Fruit fly (Drosophila melanogaster): ENCODE results near the gene colt.

The colt gene

DNA sequence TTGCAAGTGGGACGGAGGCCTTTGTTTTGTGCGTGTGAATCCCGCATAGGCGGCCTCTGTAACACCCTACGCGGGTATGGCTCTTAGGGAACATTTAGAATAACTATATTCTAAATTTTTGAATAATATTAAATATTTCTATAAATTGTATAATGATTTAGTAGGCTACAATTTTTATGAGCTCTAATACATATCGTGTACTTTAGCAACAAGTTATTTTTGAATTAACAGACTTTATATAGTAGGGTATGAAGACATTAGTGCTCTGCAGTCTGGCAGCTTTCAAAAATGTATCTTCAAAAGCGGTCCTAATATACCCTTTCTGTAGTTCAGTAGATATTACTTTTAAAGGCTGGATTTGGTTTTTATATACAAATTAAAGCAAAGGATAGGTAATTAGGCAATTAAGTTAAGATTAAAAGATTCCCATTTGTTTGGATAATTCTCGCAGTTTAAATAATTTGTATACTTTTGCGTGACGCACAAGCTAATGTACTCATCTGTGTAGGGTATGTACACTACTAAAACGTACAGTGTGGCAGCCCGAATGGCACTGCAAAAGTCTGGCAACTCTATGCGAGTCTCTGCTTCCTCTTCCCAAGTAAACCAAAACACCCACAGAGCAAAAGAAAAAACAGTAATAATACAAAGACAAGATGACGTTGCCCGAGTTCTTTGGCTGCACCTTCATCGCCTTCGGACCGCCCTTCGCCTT lies 4.1 kb downstream of the colt start, which contains the start of the genes Snx21 and aph-1 (continued):
- TF ChIP-seq CG30403 (GFP tag; optimal IDR thresholded peaks at IDR 0.05) (peak; percentile 95), run (tag; optimal IDR thresholded peaks at IDR 0.05) (peak; percentile 83), Neu2 (GFP tag; optimal IDR thresholded peaks at IDR 0.05; ENCODE audit: borderline replicate concordance) (peak; percentile 71), Sin3A (optimal IDR thresholded peaks at IDR 0.05) (peak; percentile 36), CG3407 (GFP tag; optimal IDR thresholded peaks at IDR 0.05) (peak; percentile 83), unc-4 (GFP tag; IDR thresholded peaks at IDR 0.05; ENCODE audit: partially characterized antibody) (no peak), Poxn (GFP tag; IDR thresholded peaks at IDR 0.05) (peak; percentile 54), CG1647 (GFP tag; optimal IDR thresholded peaks at IDR 0.05) (peak; percentile 81), Med (GFP tag) (peak; percentile 97), gsb-n (tag; optimal IDR thresholded peaks at IDR 0.05) (peak; percentile 90), Hr78 (GFP tag; optimal IDR thresholded peaks at IDR 0.05) (peak in 1 of 2 experiments; percentile 58), Dad (GFP tag; optimal IDR thresholded peaks at IDR 0.05) (peak; percentile 86), ttk (GFP tag; IDR thresholded peaks at IDR 0.05) (peak; percentile 74), CG10267 (tag; optimal IDR thresholded peaks at IDR 0.05) (peak; percentile 86), CG3065 (GFP tag; optimal IDR thresholded peaks at IDR 0.05) (peak; percentile 51), gcm2 (GFP tag; optimal IDR thresholded peaks at IDR 0.05) (peak; percentile 32), H15 (GFP tag; IDR thresholded peaks at IDR 0.05) (peak; percentile 57), CG12155 (GFP tag; optimal IDR thresholded peaks at IDR 0.05) (peak; percentile 84), CG32772 (GFP tag; IDR thresholded peaks at IDR 0.05) (peak; percentile 87; the same call in 1 of the 2 replicates), CG4404 (GFP tag; IDR thresholded peaks at IDR 0.05) (peak; percentile 87), z (GFP tag; IDR thresholded peaks at IDR 0.05) (peak; percentile 56; the same call in 1 of the 3 replicates), en (GFP tag; optimal IDR thresholded peaks at IDR 0.05) (peak; percentile 72), chif (GFP tag; optimal IDR thresholded peaks at IDR 0.05) (peak; percentile 76 to 91), peb (GFP tag; IDR thresholded peaks at IDR 0.05) (peak; percentile 81), Aef1 (GFP tag; IDR thresholded peaks at IDR 0.05) (peak; percentile 88), luna (GFP tag; optimal IDR thresholded peaks at IDR 0.05) (peak; percentile 76), CG9727 (GFP tag; optimal IDR thresholded peaks at IDR 0.05) (peak; percentile 92), slbo (GFP tag; IDR thresholded peaks at IDR 0.05) (peak; percentile 89), CG15011 (GFP tag; optimal IDR thresholded peaks at IDR 0.05) (peak; percentile 85), hbn (GFP tag; IDR thresholded peaks at IDR 0.05; ENCODE audit: partially characterized antibody) (no peak), fd64A (GFP tag; optimal IDR thresholded peaks at IDR 0.05) (peak; percentile 42), Pdp1 (GFP tag; optimal IDR thresholded peaks at IDR 0.05) (peak; percentile 78 to 91), Sox102F (GFP tag; optimal IDR thresholded peaks at IDR 0.05) (peak; percentile 92), crp (GFP tag; optimal IDR thresholded peaks at IDR 0.05) (peak in 1 of 2 experiments; percentile 54), emc (GFP tag; optimal IDR thresholded peaks at IDR 0.05) (peak; percentile 80), CG13894 (tag; optimal IDR thresholded peaks at IDR 0.05) (peak; percentile 92), shn (GFP tag; optimal IDR thresholded peaks at IDR 0.05) (peak; percentile 93), CG6791 (GFP tag; IDR thresholded peaks at IDR 0.05; ENCODE audit: partially characterized antibody) (no peak), CG10543 (GFP tag; optimal IDR thresholded peaks at IDR 0.05) (peak; percentile 95), Hey (tag; optimal IDR thresholded peaks at IDR 0.05) (peak; percentile 57), CG6175 (GFP tag; IDR thresholded peaks at IDR 0.05) (peak; percentile 60), maf-S (GFP tag; optimal IDR thresholded peaks at IDR 0.05) (peak; percentile 89), CG8478 (optimal IDR thresholded peaks at IDR 0.05) (no peak), Fer3 (tag; optimal IDR thresholded peaks at IDR 0.05) (peak; percentile 93), Dp (GFP tag; optimal IDR thresholded peaks at IDR 0.05) (no peak), CG4360 (GFP tag; IDR thresholded peaks at IDR 0.05) (peak; percentile 26; the same call in 1 of the 2 replicates), CG18619 (GFP tag; optimal IDR thresholded peaks at IDR 0.05) (peak; percentile 92), Nf-YB (GFP tag; optimal IDR thresholded peaks at IDR 0.05) (peak; percentile 78), CG32532 (GFP tag; IDR thresholded peaks at IDR 0.05) (peak; percentile 92)
